Fruit fly (Drosophila melanogaster) whole organism, embryonic: ENCODE measurements around the gene ph-p.

Experiments used
- Atf3 ChIP-seq: fragments of 200-800 bp; sonication (Bioruptor generic); optimal IDR thresholded peaks from 3 replicates; lab custom pipeline; 2016; ENCODE audit warnings: missing biosample characterization, missing genetic modification characterization
- BEAF-32 ChIP-seq: fragments of 200-800 bp; sonication (Bioruptor generic); optimal IDR thresholded peaks from 3 replicates; lab custom pipeline; 2017; ENCODE audit warnings: missing biosample characterization, missing genetic modification characterization, mild to moderate bottlenecking, moderate library complexity, missing genetic modification reagents
- Bgb ChIP-seq: fragments of 200-800 bp; sonication (Bioruptor generic); IDR thresholded peaks from 2 replicates; pipeline ENCODE4 v1.3.6; 2022; ENCODE audit warnings: missing biosample characterization, missing genetic modification characterization; ENCODE audit not compliant: partially characterized antibody
- CG10366 ChIP-seq: fragments of 200-800 bp; sonication (Bioruptor generic); IDR thresholded peaks from 2 replicates; pipeline ENCODE4 v1.3.6; 2022; ENCODE audit warnings: missing biosample characterization, missing genetic modification characterization
- CG10654 ChIP-seq: fragments of 200-800 bp; sonication (Bioruptor generic); optimal IDR thresholded peaks from 2 replicates; lab custom pipeline; 2016; ENCODE audit warnings: missing biosample characterization, missing genetic modification characterization
- CG1233 ChIP-seq: fragments of 200-800 bp; sonication (Bioruptor generic); optimal IDR thresholded peaks from 4 replicates; lab custom pipeline; 2018; ENCODE audit warnings: missing biosample characterization, mild to moderate bottlenecking, missing genetic modification characterization
- CG12769 ChIP-seq: fragments of 200-800 bp; sonication (Bioruptor generic); optimal IDR thresholded peaks from 2 replicates; lab custom pipeline; 2019; ENCODE audit warnings: missing biosample characterization, mild to moderate bottlenecking, missing genetic modification characterization, moderate library complexity
- CG16863 ChIP-seq: fragments of 200-800 bp; sonication (Bioruptor generic); optimal IDR thresholded peaks from 3 replicates; lab custom pipeline; 2016; ENCODE audit warnings: missing biosample characterization, missing genetic modification characterization
- CG17612 ChIP-seq: fragments of 200-800 bp; sonication (Bioruptor generic); IDR thresholded peaks from 2 replicates; pipeline ENCODE4 v1.3.6; 2022; ENCODE audit warnings: missing biosample characterization, missing genetic modification characterization
- CG17829 ChIP-seq: fragments of 200-800 bp; optimal IDR thresholded peaks from 2 replicates; lab custom pipeline; 2019; ENCODE audit warnings: missing biosample characterization, mild to moderate bottlenecking, missing genetic modification characterization, moderate library complexity
- CG18262 ChIP-seq: fragments of 200-800 bp; optimal IDR thresholded peaks from 3 replicates; lab custom pipeline; 2019; ENCODE audit warnings: missing biosample characterization, mild to moderate bottlenecking, missing genetic modification characterization, moderate library complexity
- CG30020 ChIP-seq: fragments of 200-800 bp; optimal IDR thresholded peaks from 2 replicates; lab custom pipeline; 2019; ENCODE audit warnings: missing biosample characterization, mild to moderate bottlenecking, missing genetic modification characterization, moderate library complexity
- CG31365 ChIP-seq: fragments of 200-800 bp; sonication (Bioruptor generic); optimal IDR thresholded peaks from 2 replicates; lab custom pipeline; 2018; ENCODE audit warnings: missing biosample characterization, mild to moderate bottlenecking, missing genetic modification characterization
- CG3163 ChIP-seq: fragments of 200-800 bp; sonication (Bioruptor generic); optimal IDR thresholded peaks from 3 replicates; lab custom pipeline; 2016; ENCODE audit warnings: missing biosample characterization, missing genetic modification characterization
- CG3407 ChIP-seq: fragments of 200-800 bp; sonication (Bioruptor generic); optimal IDR thresholded peaks from 2 replicates; lab custom pipeline; 2018; ENCODE audit warnings: missing biosample characterization, mild to moderate bottlenecking, missing genetic modification characterization
- CG34422 ChIP-seq: fragments of 200-800 bp; sonication (Bioruptor generic); IDR thresholded peaks from 3 replicates; pipeline ENCODE4 v1.3.6; 2022; ENCODE audit warnings: missing biosample characterization, missing genetic modification characterization
- CG42726 ChIP-seq: fragments of 200-800 bp; sonication (Bioruptor generic); IDR thresholded peaks from 2 replicates; pipeline ENCODE4 v1.3.6; 2022; ENCODE audit warnings: missing biosample characterization, missing genetic modification characterization; ENCODE audit not compliant: partially characterized antibody
- CG8478 ChIP-seq: fragments of >200 bp; optimal IDR thresholded peaks from 2 replicates; lab custom pipeline; 2018
- CG8924 ChIP-seq: fragments of 200-800 bp; optimal IDR thresholded peaks from 3 replicates; lab custom pipeline; 2019; ENCODE audit warnings: missing biosample characterization, mild to moderate bottlenecking, missing genetic modification characterization, moderate library complexity
- CoRest ChIP-seq: fragments of 200-800 bp; sonication (Bioruptor generic); optimal IDR thresholded peaks from 3 replicates; lab custom pipeline; 2018; ENCODE audit warnings: missing biosample characterization, mild to moderate bottlenecking, missing genetic modification characterization, moderate library complexity
- Deaf1 ChIP-seq: fragments of 200-800 bp; optimal IDR thresholded peaks from 3 replicates; lab custom pipeline; 2019; ENCODE audit warnings: missing biosample characterization, mild to moderate bottlenecking, missing genetic modification characterization, moderate library complexity
- Dp ChIP-seq: fragments of 200-800 bp; sonication (Bioruptor generic); optimal IDR thresholded peaks from 2 replicates; lab custom pipeline; 2018; ENCODE audit warnings: missing biosample characterization, mild to moderate bottlenecking, missing genetic modification characterization, moderate library complexity
- E2f1 ChIP-seq: fragments of 200-800 bp; sonication (Bioruptor generic); IDR thresholded peaks from 2 replicates; pipeline ENCODE4 v1.3.6; 2022; ENCODE audit warnings: missing biosample characterization, missing genetic modification characterization
- E2f2 ChIP-seq: fragments of 200-800 bp; sonication (Bioruptor generic); IDR thresholded peaks from 2 replicates; pipeline ENCODE4 v1.3.6; 2022; ENCODE audit warnings: missing biosample characterization, missing genetic modification characterization
- Elba2 ChIP-seq: fragments of 200-800 bp; sonication (Bioruptor generic); optimal IDR thresholded peaks from 3 replicates; lab custom pipeline; 2016; ENCODE audit warnings: missing biosample characterization, missing genetic modification characterization
- Fer1 ChIP-seq: fragments of 200-800 bp; sonication (Bioruptor generic); optimal IDR thresholded peaks from 2 replicates; lab custom pipeline; 2017; ENCODE audit warnings: missing biosample characterization, mild to moderate bottlenecking, missing genetic modification characterization
- H15 ChIP-seq: fragments of 200-800 bp; sonication (Bioruptor generic); IDR thresholded peaks from 3 replicates; pipeline ENCODE4 v1.3.6; 2022; ENCODE audit warnings: missing biosample characterization, missing genetic modification characterization
- HmgD ChIP-seq: fragments of 200-800 bp; sonication (Bioruptor generic); optimal IDR thresholded peaks from 3 replicates; lab custom pipeline; 2016; ENCODE audit warnings: missing biosample characterization, missing genetic modification characterization
- HmgZ ChIP-seq: fragments of 200-800 bp; sonication (Bioruptor generic); optimal IDR thresholded peaks from 2 replicates; lab custom pipeline; 2018; ENCODE audit warnings: missing biosample characterization, mild to moderate bottlenecking, missing genetic modification characterization
- Nf-YC ChIP-seq: fragments of 200-800 bp; optimal IDR thresholded peaks from 3 replicates; lab custom pipeline; 2019; ENCODE audit warnings: missing biosample characterization, mild to moderate bottlenecking, missing genetic modification characterization, moderate library complexity
- Pdp1 ChIP-seq, 2 experiments: fragments of 200-800 bp; sonication (Bioruptor generic); optimal IDR thresholded peaks; 3 replicates each; lab custom pipeline; 2016; ENCODE audit warnings: missing biosample characterization in 2 of 2, missing genetic modification characterization in 2 of 2, mild to moderate bottlenecking in 1 of 2, moderate library complexity in 1 of 2
- Six4 ChIP-seq: fragments of 200-800 bp; sonication (Bioruptor generic); optimal IDR thresholded peaks from 2 replicates; lab custom pipeline; 2016; ENCODE audit warnings: missing biosample characterization, missing genetic modification characterization
- Spps ChIP-seq: fragments of 200-800 bp; sonication (Bioruptor generic); optimal IDR thresholded peaks from 2 replicates; lab custom pipeline; 2018; ENCODE audit warnings: missing biosample characterization, mild to moderate bottlenecking, missing genetic modification characterization
- Stat92E ChIP-seq, 3 experiments: fragments of >200 bp in 2 of 3; fragments of 200-800 bp in 1 of 3; sonication (Bioruptor generic) in 1 of 3; optimal IDR thresholded peaks; 2 replicates each; lab custom pipeline; 2017 to 2019; ENCODE audit warnings: missing biosample characterization in 3 of 3, missing genetic modification characterization in 3 of 3, mild to moderate bottlenecking in 1 of 3, moderate library complexity in 1 of 3
- Taf1 ChIP-seq: fragments of 200-800 bp; sonication (Bioruptor generic); IDR thresholded peaks from 2 replicates; pipeline ENCODE4 v1.3.6; 2022; ENCODE audit warnings: missing biosample characterization, missing genetic modification characterization
- Trl ChIP-seq, 3 experiments: fragments of >200 bp in 2 of 3; fragments of 200-800 bp in 1 of 3; sonication (Bioruptor generic) in 1 of 3; optimal IDR thresholded peaks; 2 replicates in 1 of 3; 3 replicates in 2 of 3; lab custom pipeline; 2016 to 2017; ENCODE audit warnings: missing biosample characterization in 1 of 3, missing genetic modification characterization in 1 of 3
- Xrp1 ChIP-seq: fragments of 200-800 bp; sonication (Bioruptor generic); IDR thresholded peaks from 2 replicates; pipeline ENCODE4 v1.3.6; 2022; ENCODE audit warnings: missing biosample characterization, missing genetic modification characterization
- btn ChIP-seq: fragments of 200-800 bp; sonication (Bioruptor generic); optimal IDR thresholded peaks from 2 replicates; lab custom pipeline; 2016; ENCODE audit warnings: missing biosample characterization, missing genetic modification characterization
- cg ChIP-seq: fragments of 200-800 bp; sonication (Bioruptor generic); optimal IDR thresholded peaks from 3 replicates; lab custom pipeline; 2019; ENCODE audit warnings: missing biosample characterization, mild to moderate bottlenecking, missing genetic modification characterization, moderate library complexity
- chn ChIP-seq: fragments of 200-800 bp; sonication (Bioruptor generic); optimal IDR thresholded peaks from 2 replicates; lab custom pipeline; 2016; ENCODE audit warnings: missing biosample characterization, missing genetic modification characterization
- ci ChIP-seq: fragments of 200-800 bp; sonication (Bioruptor generic); IDR thresholded peaks from 3 replicates; pipeline ENCODE4 v1.3.6; 2022; ENCODE audit warnings: missing biosample characterization, missing genetic modification characterization
- corto ChIP-seq: fragments of 200-800 bp; sonication (Bioruptor generic); optimal IDR thresholded peaks from 2 replicates; lab custom pipeline; 2016; ENCODE audit warnings: missing biosample characterization, mild to moderate bottlenecking, missing genetic modification characterization, moderate library complexity
- exex ChIP-seq: fragments of 200-800 bp; sonication (Bioruptor generic); optimal IDR thresholded peaks from 4 replicates; lab custom pipeline; 2018; ENCODE audit warnings: missing biosample characterization, mild to moderate bottlenecking, missing genetic modification characterization, moderate library complexity
- nmo ChIP-seq: fragments of 200-800 bp; sonication (Bioruptor generic); optimal IDR thresholded peaks from 2 replicates; lab custom pipeline; 2018; ENCODE audit warnings: missing biosample characterization, mild to moderate bottlenecking, missing genetic modification characterization, moderate library complexity
- oc ChIP-seq: fragments of 200-800 bp; sonication (Bioruptor generic); optimal IDR thresholded peaks from 2 replicates; lab custom pipeline; 2018; ENCODE audit warnings: missing biosample characterization, mild to moderate bottlenecking, missing genetic modification characterization, moderate library complexity
- sd ChIP-seq: fragments of 200-800 bp; sonication (Bioruptor generic); optimal IDR thresholded peaks from 3 replicates; lab custom pipeline; 2018; ENCODE audit warnings: missing biosample characterization, mild to moderate bottlenecking, missing genetic modification characterization, moderate library complexity
- sens ChIP-seq: fragments of 200-800 bp; sonication (Bioruptor generic); peaks from one replicate; lab custom pipeline; 2016; ENCODE audit warnings: missing biosample characterization, missing genetic modification characterization
- stwl ChIP-seq: fragments of 200-800 bp; sonication (Bioruptor generic); optimal IDR thresholded peaks from 3 replicates; lab custom pipeline; 2018; ENCODE audit warnings: missing biosample characterization, mild to moderate bottlenecking, missing genetic modification characterization, moderate library complexity
- tap ChIP-seq: fragments of 200-800 bp; optimal IDR thresholded peaks from 3 replicates; lab custom pipeline; 2019; ENCODE audit warnings: missing biosample characterization, mild to moderate bottlenecking, missing genetic modification characterization, moderate library complexity
- z ChIP-seq: fragments of 200-800 bp; sonication (Bioruptor generic); IDR thresholded peaks from 3 replicates; pipeline ENCODE4 v1.3.6; 2022; ENCODE audit warnings: missing biosample characterization, missing genetic modification characterization

Gene ph-p

dm6 chrX:2155868-2156267, 17.7 kb upstream of the ph-p start:
- TF ChIP-seq CG42726 (GFP tag; lab: Robert Waterston, UW) (no peak), CG3163 (GFP tag; lab: Kevin White, UChicago) (peak; percentile 46), CG30020 (tag; lab: Kevin White, UChicago) (no peak), nmo (peak; percentile 20), CG34422 (0 out of 3 replicates have a peak, but pooled peaks have one; percentile 32), Xrp1 (0 out of 2 replicates have a peak, but pooled peaks have one; percentile 8), CG8924 (peak; percentile 5), Six4 (GFP tag; lab: Kevin White, UChicago) (peak; percentile 43), HmgZ (tag; lab: Kevin White, UChicago) (peak; percentile 44), z (0 out of 3 replicates have a peak, but pooled peaks have one; percentile 22), Dp (GFP tag; lab: Kevin White, UChicago) (peak; percentile 65), Pdp1 (GFP tag; optimal IDR thresholded peaks at IDR 0.05; lab: Kevin White, UChicago) (peak in 1 of 2 experiments; percentile 85), E2f2 (GFP tag; lab: Robert Waterston, UW) (peak; percentile 64), CG17612 (GFP tag; lab: Robert Waterston, UW) (no peak), corto (GFP tag; lab: Kevin White, UChicago) (no peak), Fer1 (GFP tag; lab: Kevin White, UChicago) (peak; percentile 18), tap (tag; lab: Kevin White, UChicago) (no peak), CG31365 (peak; percentile 70), chn (peak; percentile 27), Taf1 (GFP tag; lab: Robert Waterston, UW) (no peak), BEAF-32 (GFP tag; lab: Kevin White, UChicago) (no peak), Elba2 (peak; percentile 28), CG10654 (no peak), CoRest (tag; lab: Kevin White, UChicago) (peak; percentile 18), CG3407 (no peak), CG12769 (tag; lab: Kevin White, UChicago) (peak; percentile 93), CG10366 (GFP tag; lab: Robert Waterston, UW) (no peak), Nf-YC (tag; lab: Kevin White, UChicago) (peak; percentile 78), CG18262 (peak; percentile 3), sd (tag; lab: Kevin White, UChicago) (peak; percentile 43), H15 (no peak), CG1233 (GFP tag; lab: Kevin White, UChicago) (no peak), CG17829 (peak; percentile 32), Bgb (peak; percentile 37; the same call in 1 of the 2 replicates), HmgD (GFP tag; lab: Kevin White, UChicago) (peak; percentile 52), Trl (optimal IDR thresholded peaks at IDR 0.05; lab: Kevin White, UChicago) (peak; percentile 54 to 70), Trl (GFP tag; optimal IDR thresholded peaks at IDR 0.05; lab: Kevin White, UChicago) (peak; percentile 45), CG8478 (lab: Kevin White, UChicago) (peak; percentile 88), E2f1 (GFP tag; lab: Robert Waterston, UW) (peak; percentile 87), exex (tag; lab: Kevin White, UChicago) (peak; percentile 9), CG16863 (no peak), cg (peak; percentile 59), sens (GFP tag; lab: Kevin White, UChicago) (peak; percentile 76), Atf3 (GFP tag; lab: Kevin White, UChicago) (no peak), Spps (tag; lab: Kevin White, UChicago) (no peak), Stat92E (GFP tag; optimal IDR thresholded peaks at IDR 0.05; lab: Kevin White, UChicago) (peak in 1 of 3 experiments; percentile 2), ci (GFP tag; lab: Robert Waterston, UW) (peak; percentile 62), stwl (peak; percentile 20), btn (peak; percentile 2), oc (tag; lab: Kevin White, UChicago) (peak; percentile 74), Deaf1 (tag; lab: Kevin White, UChicago) (peak; percentile 24)
